Worm (Caenorhabditis elegans) whole organism, mixed stage, embryonic: ENCODE results near the gene srx-5.

Experiments
- cnd-1 ChIP-seq: fragments of 200-800 bp; sonication (Bioruptor generic); optimal IDR thresholded peaks from 2 replicates; lab custom pipeline; 2018; ENCODE audit warnings: mild to moderate bottlenecking, missing genetic modification characterization, missing compliant biosample characterization
- elt-1 ChIP-seq: sonication (generic microtip); optimal IDR thresholded peaks from 2 replicates; lab custom pipeline; 2017; ENCODE audit warnings: missing genetic modification characterization, mild to moderate bottlenecking, missing compliant biosample characterization, antibody characterized with exemption, moderate library complexity, borderline replicate concordance; ENCODE audit not compliant: insufficient read depth
- lsy-2 ChIP-seq: fragments of 150-350 bp; optimal IDR thresholded peaks from 2 replicates; lab custom pipeline; 2014; ENCODE audit warnings: missing biosample characterization, missing genetic modification characterization

DNA sequence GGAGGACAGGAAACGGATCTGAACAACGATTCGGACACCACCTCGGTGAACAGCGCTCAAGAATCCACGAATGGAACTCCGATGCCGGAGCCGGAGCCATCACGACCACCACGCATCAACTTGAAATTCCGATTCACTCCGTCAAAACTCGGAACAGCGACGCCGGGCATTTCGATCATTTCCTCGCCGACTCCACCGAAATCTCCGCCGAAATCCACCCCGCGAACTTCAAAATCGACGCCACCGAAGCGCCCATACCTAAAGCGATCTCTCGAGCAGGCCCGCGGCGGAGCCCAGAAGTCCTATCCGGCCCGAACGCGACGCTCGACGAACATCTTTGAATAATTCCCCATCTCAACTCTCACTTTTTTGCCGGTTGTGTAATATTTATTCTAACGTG, 10.3 kb upstream of the srx-5 start:
- no peak for TF ChIP-seq cnd-1 (tag; lab: Kevin White, UChicago)
- no peak for TF ChIP-seq lsy-2 (tag; lab: Kevin White, UChicago)
- TF ChIP-seq elt-1 (tag; lab: Kevin White, UChicago), result no peak
